Fruit fly (Drosophila melanogaster): Measurements from ENCODE around the gene CG42826.

CG42826 gene

dm6 chr3L:10100781-10101180 lies at the start of gene CG42826:
Gene CG42826 (minus strand): TSS chr3L:10100881.
- TF ChIP-seq usp (GFP tag; optimal IDR thresholded peaks at IDR 0.05) (no peak), Hnf4 (GFP tag; optimal IDR thresholded peaks at IDR 0.05) (no peak), h (GFP tag; optimal IDR thresholded peaks at IDR 0.05) (no peak), dl (GFP tag; optimal IDR thresholded peaks at IDR 0.05; ENCODE audit: insufficient read depth in 1 of 2, partially characterized antibody in 2 of 2) (no peak), pan (optimal IDR thresholded peaks at IDR 0.05) (no peak), dsf (GFP tag; optimal IDR thresholded peaks at IDR 0.05; ENCODE audit: borderline replicate concordance) (no peak)

dm6 chr3L:10110379-10110778 lies 9.7 kb upstream of the CG42826 start:
- TF ChIP-seq ey (GFP tag; optimal IDR thresholded peaks at IDR 0.05) (no peak), woc (GFP tag; optimal IDR thresholded peaks at IDR 0.05) (no peak), HLH106 (tag; optimal IDR thresholded peaks at IDR 0.05) (peak; percentile 19)

dm6 chr3L:10105820-10106219 lies 5.1 kb upstream of the CG42826 start:
- TF ChIP-seq Abd-B (GFP tag; optimal IDR thresholded peaks at IDR 0.05) (no peak), pan (optimal IDR thresholded peaks at IDR 0.05) (no peak), CG32264 (GFP tag; optimal IDR thresholded peaks at IDR 0.05) (no peak), GATAd (GFP tag; optimal IDR thresholded peaks at IDR 0.05) (no peak), dsf (GFP tag; optimal IDR thresholded peaks at IDR 0.05; ENCODE audit: borderline replicate concordance) (no peak), Jra (GFP tag; optimal IDR thresholded peaks at IDR 0.05) (no peak), usp (GFP tag; optimal IDR thresholded peaks at IDR 0.05) (no peak), Mio (GFP tag; optimal IDR thresholded peaks at IDR 0.05) (no peak), HLH106 (tag; optimal IDR thresholded peaks at IDR 0.05) (no peak), Sp1 (GFP tag; optimal IDR thresholded peaks at IDR 0.05) (no peak)

- no peak for TF ChIP-seq br (GFP tag; optimal IDR thresholded peaks at IDR 0.05)
- TF ChIP-seq pan (optimal IDR thresholded peaks at IDR 0.05): no peak
- no peak for TF ChIP-seq Hr78 (GFP tag; optimal IDR thresholded peaks at IDR 0.05)
- no peak for TF ChIP-seq CG9705 (GFP tag; optimal IDR thresholded peaks at IDR 0.05)
- no peak for TF ChIP-seq usp (GFP tag; optimal IDR thresholded peaks at IDR 0.05)
- no peak for TF ChIP-seq jim (GFP tag; optimal IDR thresholded peaks at IDR 0.05)
- no peak for TF ChIP-seq Dfd (GFP tag; optimal IDR thresholded peaks at IDR 0.05)
Observed at dm6 chr3L:10098015-10098414, 2.7 kb downstream of the CG42826 start, which contains the start of gene Srg2. Gene Srg2 (minus strand): TSS chr3L:10098115.

- TF ChIP-seq Rel (GFP tag; optimal IDR thresholded peaks at IDR 0.05) (no peak), Rel (tag; optimal IDR thresholded peaks at IDR 0.05) (peak; percentile 80), dsf (GFP tag; optimal IDR thresholded peaks at IDR 0.05; ENCODE audit: borderline replicate concordance) (no peak), sage (GFP tag; optimal IDR thresholded peaks at IDR 0.05) (no peak), Sp1 (GFP tag; optimal IDR thresholded peaks at IDR 0.05) (no peak), Vsx2 (GFP tag; optimal IDR thresholded peaks at IDR 0.05; ENCODE audit: partially characterized antibody) (no peak), Hr78 (GFP tag; optimal IDR thresholded peaks at IDR 0.05) (no peak), Jra (GFP tag; optimal IDR thresholded peaks at IDR 0.05) (no peak), psq (GFP tag; optimal IDR thresholded peaks at IDR 0.05) (no peak), Mio (GFP tag; optimal IDR thresholded peaks at IDR 0.05) (no peak), foxo (GFP tag; optimal IDR thresholded peaks at IDR 0.05) (no peak), CrebA (GFP tag; optimal IDR thresholded peaks at IDR 0.05; ENCODE audit: borderline replicate concordance) (no peak), fru (GFP tag; optimal IDR thresholded peaks at IDR 0.05) (peak; percentile 35)
Observed at dm6 chr3L:10094722-10095121, 6.0 kb downstream of the CG42826 start, which contains the start of gene CG32054. Gene CG32054 (minus strand): TSS chr3L:10094738.

dm6 chr3L:10092278-10092903 lies 8.3 kb downstream of the CG42826 start, which contains the start of gene CG32053:
Gene CG32053 (minus strand): TSS chr3L:10092346.
- TF ChIP-seq Mio (GFP tag; optimal IDR thresholded peaks at IDR 0.05) (no peak), Rel (GFP tag; optimal IDR thresholded peaks at IDR 0.05) (no peak), Rel (tag; optimal IDR thresholded peaks at IDR 0.05) (peak; percentile 77), Hr83 (GFP tag; optimal IDR thresholded peaks at IDR 0.05; ENCODE audit: poor library complexity, severe bottlenecking) (no peak)

Data from whole organism, wandering third instar larva.